Fruit fly (Drosophila melanogaster) whole organism, adult: ENCODE results near the gene dnk.

ENCODE experiments used
- CG11617 ChIP-seq: fragments of 200-800 bp; sonication (Bioruptor generic); optimal IDR thresholded peaks from 2 replicates; lab custom pipeline; 2017; ENCODE audit warnings: mild to moderate bottlenecking, missing biosample characterization, missing genetic modification reagents, missing genetic modification characterization
- CG12768 ChIP-seq: fragments of 200-800 bp; sonication (Bioruptor generic); optimal IDR thresholded peaks from 2 replicates; lab custom pipeline; 2017; ENCODE audit warnings: missing biosample characterization, missing genetic modification characterization, mild to moderate bottlenecking, moderate library complexity, missing genetic modification reagents
- CG33017 ChIP-seq: fragments of 200-800 bp; sonication (Bioruptor generic); optimal IDR thresholded peaks from 2 replicates; lab custom pipeline; 2018; ENCODE audit warnings: missing biosample characterization, mild to moderate bottlenecking, missing genetic modification characterization, moderate library complexity
- kay ChIP-seq: fragments of 200-800 bp; sonication (Bioruptor generic); peaks from one replicate; lab custom pipeline; 2016; ENCODE audit warnings: missing biosample characterization, missing genetic modification characterization, borderline replicate concordance
- ovo ChIP-seq: fragments of 200-800 bp; sonication (Bioruptor generic); optimal IDR thresholded peaks from 2 replicates; lab custom pipeline; 2016; ENCODE audit warnings: missing biosample characterization, missing genetic modification characterization

dm6 chr3R:18991721-18992120 is 10.9 kb downstream of the dnk start:
- TF ChIP-seq kay (GFP tag; lab: Kevin White, UChicago) (peak; percentile 8), CG12768 (GFP tag; lab: Kevin White, UChicago) (no peak), CG11617 (GFP tag; lab: Kevin White, UChicago) (no peak), CG33017 (tag; lab: Kevin White, UChicago) (no peak), ovo (no peak)
